Fruit fly (Drosophila melanogaster) whole organism, embryonic: ENCODE measurements around the gene Pink1.

Source experiments
- ATbp ChIP-seq: fragments of 200-800 bp; sonication (Bioruptor generic); optimal IDR thresholded peaks from 2 replicates; lab custom pipeline; 2017; ENCODE audit warnings: missing biosample characterization, mild to moderate bottlenecking, missing genetic modification characterization, missing genetic modification reagents
- Bdp1 ChIP-seq: fragments of 200-800 bp; sonication (Bioruptor generic); optimal IDR thresholded peaks from 3 replicates; lab custom pipeline; 2016; ENCODE audit warnings: missing biosample characterization, missing genetic modification characterization
- CG11085 ChIP-seq: fragments of 200-800 bp; sonication (Bioruptor generic); IDR thresholded peaks from 2 replicates; pipeline ENCODE4 v1.3.6; 2022; ENCODE audit warnings: missing biosample characterization, missing genetic modification characterization
- CG11247 ChIP-seq: fragments of 200-800 bp; sonication (Bioruptor generic); IDR thresholded peaks from 2 replicates; pipeline ENCODE4 v1.3.6; 2022; ENCODE audit warnings: missing biosample characterization, missing genetic modification characterization
- CG11560 ChIP-seq: fragments of 200-800 bp; sonication (Bioruptor generic); IDR thresholded peaks from 3 replicates; pipeline ENCODE4 v1.3.6; 2022; ENCODE audit warnings: missing biosample characterization, missing genetic modification characterization
- CG13775 ChIP-seq: fragments of 200-800 bp; sonication (Bioruptor generic); optimal IDR thresholded peaks from 3 replicates; lab custom pipeline; 2017; ENCODE audit warnings: missing biosample characterization, mild to moderate bottlenecking, missing genetic modification characterization
- CG16813 ChIP-seq: fragments of 200-800 bp; sonication (Bioruptor generic); IDR thresholded peaks from 3 replicates; pipeline ENCODE4 v1.3.6; 2022; ENCODE audit warnings: missing biosample characterization, missing genetic modification characterization; ENCODE audit not compliant: partially characterized antibody
- CG17359 ChIP-seq: fragments of 200-800 bp; sonication (Bioruptor generic); optimal IDR thresholded peaks from 3 replicates; lab custom pipeline; 2018; ENCODE audit warnings: missing biosample characterization, mild to moderate bottlenecking, missing genetic modification characterization, moderate library complexity
- CG17912 ChIP-seq: fragments of 200-800 bp; sonication (Bioruptor generic); optimal IDR thresholded peaks from 2 replicates; lab custom pipeline; 2018; ENCODE audit warnings: missing biosample characterization, mild to moderate bottlenecking, missing genetic modification characterization
- CG2202 ChIP-seq: fragments of 200-800 bp; sonication (Bioruptor generic); optimal IDR thresholded peaks from 2 replicates; lab custom pipeline; 2018; ENCODE audit warnings: missing biosample characterization, mild to moderate bottlenecking, missing genetic modification characterization
- CG2875 ChIP-seq: fragments of 200-800 bp; sonication (Bioruptor generic); optimal IDR thresholded peaks from 2 replicates; lab custom pipeline; 2017; ENCODE audit warnings: missing biosample characterization, mild to moderate bottlenecking, missing genetic modification characterization, missing genetic modification reagents
- CG3163 ChIP-seq: fragments of 200-800 bp; sonication (Bioruptor generic); optimal IDR thresholded peaks from 3 replicates; lab custom pipeline; 2016; ENCODE audit warnings: missing biosample characterization, missing genetic modification characterization
- CG33213 ChIP-seq: fragments of 200-800 bp; sonication (Bioruptor generic); optimal IDR thresholded peaks from 3 replicates; lab custom pipeline; 2016; ENCODE audit warnings: missing biosample characterization, missing genetic modification characterization
- CG3726 ChIP-seq: fragments of 200-800 bp; sonication (Bioruptor generic); IDR thresholded peaks from 3 replicates; pipeline ENCODE4, ENCODE4 v1.3.6; 2022; ENCODE audit warnings: missing biosample characterization, missing genetic modification characterization
- CG3995 ChIP-seq: fragments of 200-800 bp; sonication (Bioruptor generic); optimal IDR thresholded peaks from 3 replicates; lab custom pipeline; 2016; ENCODE audit warnings: missing biosample characterization, missing genetic modification characterization
- CG4424 ChIP-seq: fragments of 200-800 bp; sonication (Bioruptor generic); optimal IDR thresholded peaks from 3 replicates; lab custom pipeline; 2016; ENCODE audit warnings: missing biosample characterization, missing genetic modification characterization
- CG4854 ChIP-seq: fragments of 200-800 bp; sonication (Bioruptor generic); optimal IDR thresholded peaks from 2 replicates; lab custom pipeline; 2016; ENCODE audit warnings: missing biosample characterization, missing genetic modification characterization, inconsistent platforms
- CG6765 ChIP-seq: fragments of 200-800 bp; sonication (Bioruptor generic); optimal IDR thresholded peaks from 3 replicates; lab custom pipeline; 2017; ENCODE audit warnings: missing biosample characterization, mild to moderate bottlenecking, missing genetic modification characterization
- D19A ChIP-seq: fragments of 200-800 bp; optimal IDR thresholded peaks from 3 replicates; lab custom pipeline; 2019; ENCODE audit warnings: missing biosample characterization, mild to moderate bottlenecking, missing genetic modification characterization, moderate library complexity
- D19B ChIP-seq: fragments of 200-800 bp; sonication (Bioruptor generic); optimal IDR thresholded peaks from 2 replicates; lab custom pipeline; 2017; ENCODE audit warnings: missing biosample characterization, mild to moderate bottlenecking, missing genetic modification characterization
- Dad ChIP-seq: fragments of 200-800 bp; sonication (Bioruptor generic); optimal IDR thresholded peaks from 3 replicates; lab custom pipeline; 2016; ENCODE audit warnings: missing biosample characterization, missing genetic modification characterization
- Dfd ChIP-seq, 2 experiments: fragments of >200 bp; optimal IDR thresholded peaks; 2 replicates each; lab custom pipeline; 2017; ENCODE audit warnings: missing biosample characterization in 2 of 2, missing genetic modification characterization in 2 of 2
- H2.0 ChIP-seq: fragments of 200-800 bp; sonication (Bioruptor generic); IDR thresholded peaks from 2 replicates; pipeline ENCODE4 v1.3.6; 2022; ENCODE audit warnings: missing biosample characterization, missing genetic modification characterization
- Kr ChIP-seq: fragments of 200-800 bp; sonication (Bioruptor generic); optimal IDR thresholded peaks from 2 replicates; lab custom pipeline; 2017; ENCODE audit warnings: missing biosample characterization, mild to moderate bottlenecking, missing genetic modification characterization
- MTF-1 ChIP-seq: fragments of 200-800 bp; sonication (Bioruptor generic); optimal IDR thresholded peaks from 2 replicates; lab custom pipeline; 2018; ENCODE audit warnings: missing biosample characterization, mild to moderate bottlenecking, missing genetic modification characterization, borderline replicate concordance
- Side ChIP-seq: fragments of 200-800 bp; sonication (Bioruptor generic); optimal IDR thresholded peaks from 2 replicates; lab custom pipeline; 2016; ENCODE audit warnings: missing biosample characterization, missing genetic modification characterization
- Tbp ChIP-seq: fragments of >200 bp; optimal IDR thresholded peaks from 2 replicates; lab custom pipeline; 2018; ENCODE audit warnings: missing biosample characterization, missing genetic modification characterization
- Vsx1 ChIP-seq: fragments of 200-800 bp; sonication (Bioruptor generic); optimal IDR thresholded peaks from 2 replicates; lab custom pipeline; 2017; ENCODE audit warnings: missing biosample characterization, mild to moderate bottlenecking, missing genetic modification characterization, missing genetic modification reagents
- ara ChIP-seq: fragments of 200-800 bp; sonication (Bioruptor generic); IDR thresholded peaks from 2 replicates; pipeline ENCODE4 v1.3.6; 2022; ENCODE audit warnings: missing biosample characterization, missing genetic modification characterization
- ato ChIP-seq: fragments of 200-800 bp; sonication (Bioruptor generic); IDR thresholded peaks from 2 replicates; pipeline ENCODE4 v1.3.6; 2022; ENCODE audit warnings: missing biosample characterization, missing genetic modification characterization; ENCODE audit not compliant: partially characterized antibody
- bigmax ChIP-seq: fragments of 200-800 bp; sonication (Bioruptor generic); optimal IDR thresholded peaks from 2 replicates; lab custom pipeline; 2018; ENCODE audit warnings: missing biosample characterization, mild to moderate bottlenecking, missing genetic modification characterization
- cato ChIP-seq: fragments of 200-800 bp; sonication (Bioruptor generic); optimal IDR thresholded peaks from 2 replicates; lab custom pipeline; 2016; ENCODE audit warnings: missing biosample characterization, missing genetic modification characterization, borderline replicate concordance
- caup ChIP-seq: fragments of 200-800 bp; sonication (Bioruptor generic); optimal IDR thresholded peaks from 3 replicates; lab custom pipeline; 2017; ENCODE audit warnings: missing biosample characterization, mild to moderate bottlenecking, missing genetic modification characterization, moderate library complexity; ENCODE audit not compliant: severe bottlenecking
- da ChIP-seq: fragments of 200-800 bp; sonication (Bioruptor generic); optimal IDR thresholded peaks from 2 replicates; lab custom pipeline; 2016; ENCODE audit warnings: missing biosample characterization, missing genetic modification characterization
- danr ChIP-seq: fragments of 200-800 bp; sonication (Bioruptor generic); IDR thresholded peaks from 2 replicates; pipeline ENCODE4 v1.3.6; 2022; ENCODE audit warnings: missing biosample characterization, missing genetic modification characterization
- dysf ChIP-seq: fragments of 200-800 bp; sonication (Bioruptor generic); IDR thresholded peaks from 3 replicates; pipeline ENCODE4 v1.3.6; 2022; ENCODE audit warnings: missing biosample characterization, missing genetic modification characterization
- eve ChIP-seq, 2 experiments: fragments of >200 bp; optimal IDR thresholded peaks; 2 replicates each; lab custom pipeline; 2017; ENCODE audit warnings: missing biosample characterization in 2 of 2, missing genetic modification characterization in 2 of 2
- ewg ChIP-seq: fragments of 200-800 bp; sonication (Bioruptor generic); optimal IDR thresholded peaks from 3 replicates; lab custom pipeline; 2017; ENCODE audit warnings: mild to moderate bottlenecking, missing biosample characterization, missing genetic modification reagents, missing genetic modification characterization
- exex ChIP-seq: fragments of 200-800 bp; sonication (Bioruptor generic); optimal IDR thresholded peaks from 4 replicates; lab custom pipeline; 2018; ENCODE audit warnings: missing biosample characterization, mild to moderate bottlenecking, missing genetic modification characterization, moderate library complexity
- fd64A ChIP-seq: fragments of 200-800 bp; sonication (Bioruptor generic); optimal IDR thresholded peaks from 3 replicates; lab custom pipeline; 2018; ENCODE audit warnings: missing biosample characterization, mild to moderate bottlenecking, missing genetic modification characterization
- grn ChIP-seq: fragments of 200-800 bp; sonication (Bioruptor generic); optimal IDR thresholded peaks from 3 replicates; lab custom pipeline; 2017; ENCODE audit warnings: missing biosample characterization, missing genetic modification characterization
- gro ChIP-seq: fragments of 200-800 bp; sonication (Bioruptor generic); optimal IDR thresholded peaks from 2 replicates; lab custom pipeline; 2016; ENCODE audit warnings: missing biosample characterization, missing genetic modification characterization
- ham ChIP-seq: fragments of 200-800 bp; sonication (Bioruptor generic); IDR thresholded peaks from 2 replicates; pipeline ENCODE4 v1.3.6; 2022; ENCODE audit warnings: missing biosample characterization, missing genetic modification characterization
- jing ChIP-seq: fragments of 200-800 bp; sonication (Bioruptor generic); optimal IDR thresholded peaks from 2 replicates; lab custom pipeline; 2018; ENCODE audit warnings: missing biosample characterization, mild to moderate bottlenecking, missing genetic modification characterization
- lilli ChIP-seq: fragments of 200-800 bp; sonication (Bioruptor generic); optimal IDR thresholded peaks from 3 replicates; lab custom pipeline; 2016; ENCODE audit warnings: missing biosample characterization, missing genetic modification characterization
- mam ChIP-seq: fragments of 200-800 bp; sonication (Bioruptor generic); optimal IDR thresholded peaks from 3 replicates; lab custom pipeline; 2016; ENCODE audit warnings: missing biosample characterization, missing genetic modification characterization
- nerfin-1 ChIP-seq: fragments of 200-800 bp; sonication (Bioruptor generic); optimal IDR thresholded peaks from 3 replicates; lab custom pipeline; 2019; ENCODE audit warnings: missing biosample characterization, mild to moderate bottlenecking, missing genetic modification characterization, moderate library complexity
- pfk ChIP-seq: fragments of 200-800 bp; sonication (Bioruptor generic); optimal IDR thresholded peaks from 2 replicates; lab custom pipeline; 2018; ENCODE audit warnings: missing biosample characterization, mild to moderate bottlenecking, missing genetic modification characterization, moderate library complexity
- tx ChIP-seq: fragments of 200-800 bp; sonication (Bioruptor generic); optimal IDR thresholded peaks from 2 replicates; lab custom pipeline; 2016; ENCODE audit warnings: missing biosample characterization, missing genetic modification characterization
- vfl ChIP-seq: fragments of 200-800 bp; sonication (Bioruptor generic); optimal IDR thresholded peaks from 2 replicates; lab custom pipeline; 2016; ENCODE audit warnings: missing biosample characterization, missing genetic modification characterization
- vvl ChIP-seq: fragments of 200-800 bp; sonication (Bioruptor generic); IDR thresholded peaks from 2 replicates; pipeline ENCODE4 v1.3.6; 2022; ENCODE audit warnings: missing biosample characterization, missing genetic modification characterization
- zfh2 ChIP-seq: fragments of 200-800 bp; sonication (Bioruptor generic); optimal IDR thresholded peaks from 2 replicates; lab custom pipeline; 2016; ENCODE audit warnings: missing biosample characterization, missing genetic modification characterization

The Pink1 gene

dm6 chrX:6694979-6695388 is 11.4 kb downstream of the Pink1 start, which contains the start of gene CG14442 (continued):
- TF ChIP-seq danr (GFP tag; lab: Robert Waterston, UW) = no peak
- TF ChIP-seq Dfd (GFP tag; optimal IDR thresholded peaks at IDR 0.05; lab: Kevin White, UChicago) = no peak
- no peak for TF ChIP-seq D19B (GFP tag; lab: Kevin White, UChicago)
- no peak for TF ChIP-seq Dad
- TF ChIP-seq H2.0 (GFP tag; lab: Robert Waterston, UW) = no peak
- TF ChIP-seq da (GFP tag; lab: Kevin White, UChicago) = no peak
- TF ChIP-seq CG6765 (GFP tag; lab: Kevin White, UChicago) = no peak
- TF ChIP-seq mam (GFP tag; lab: Kevin White, UChicago) = peak; percentile 11
- TF ChIP-seq CG11085 (GFP tag; lab: Robert Waterston, UW) = no peak
- TF ChIP-seq CG17912 = no peak
- TF ChIP-seq exex (tag; lab: Kevin White, UChicago) = no peak
- no peak for TF ChIP-seq bigmax (GFP tag; lab: Kevin White, UChicago)
- TF ChIP-seq Vsx1 (GFP tag; lab: Kevin White, UChicago) = no peak
- TF ChIP-seq ATbp (GFP tag; lab: Kevin White, UChicago) = no peak
- no peak for TF ChIP-seq CG3726 (GFP tag; lab: Robert Waterston, UW)
- TF ChIP-seq tx (GFP tag; lab: Kevin White, UChicago) = no peak
- peak; percentile 35 for TF ChIP-seq gro (GFP tag; lab: Kevin White, UChicago)
- no peak for TF ChIP-seq ham (GFP tag; lab: Robert Waterston, UW)
- no peak for TF ChIP-seq ewg (GFP tag; lab: Kevin White, UChicago)
- peak; percentile 45 for TF ChIP-seq CG3995 (GFP tag; lab: Kevin White, UChicago)
- TF ChIP-seq dysf = no peak; the same call in 2 of the 3 replicates
- peak; percentile 25 for TF ChIP-seq zfh2
- peak; percentile 45 for TF ChIP-seq CG13775 (GFP tag; lab: Kevin White, UChicago)
- no peak for TF ChIP-seq CG3163
- no peak for TF ChIP-seq Bdp1 (GFP tag; lab: Kevin White, UChicago)
- no peak for TF ChIP-seq grn
- TF ChIP-seq CG11247 (GFP tag; lab: Robert Waterston, UW) = no peak
- no peak for TF ChIP-seq fd64A
- TF ChIP-seq ato (GFP tag; lab: Robert Waterston, UW) = peak; percentile 91
- peak; percentile 38 for TF ChIP-seq caup (GFP tag; lab: Kevin White, UChicago)
- TF ChIP-seq CG4424 (GFP tag; lab: Kevin White, UChicago) = peak; percentile 30
- TF ChIP-seq Tbp (GFP tag; lab: Kevin White, UChicago) = no peak
- no peak for TF ChIP-seq CG11560 (tag; lab: Robert Waterston, UW)
- TF ChIP-seq pfk = no peak
- no peak for TF ChIP-seq MTF-1 (GFP tag; lab: Kevin White, UChicago)
- no peak for TF ChIP-seq CG33213 (GFP tag; lab: Kevin White, UChicago)
- peak; percentile 93 for TF ChIP-seq CG16813 (GFP tag; lab: Robert Waterston, UW)
- TF ChIP-seq Kr (GFP tag; lab: Kevin White, UChicago) = no peak
- peak; percentile 71 for TF ChIP-seq lilli
- TF ChIP-seq CG17359 (tag; lab: Kevin White, UChicago) = no peak
- TF ChIP-seq ara = no peak
- TF ChIP-seq CG2875 (GFP tag; lab: Kevin White, UChicago) = no peak
- TF ChIP-seq vvl (GFP tag; lab: Robert Waterston, UW) = 0 out of 2 replicates have a peak, but pooled peaks have one; percentile 20
- TF ChIP-seq Side (GFP tag; lab: Kevin White, UChicago) = peak; percentile 22
- no peak for TF ChIP-seq CG4854 (GFP tag; lab: Kevin White, UChicago)
- TF ChIP-seq cato (GFP tag; lab: Kevin White, UChicago) = no peak
- no peak for TF ChIP-seq D19A (tag; lab: Kevin White, UChicago)
- no peak for TF ChIP-seq jing (GFP tag; lab: Kevin White, UChicago)
- TF ChIP-seq eve (GFP tag; optimal IDR thresholded peaks at IDR 0.05; lab: Kevin White, UChicago) = no peak
- TF ChIP-seq CG2202 (tag; lab: Kevin White, UChicago) = no peak
- no peak for TF ChIP-seq nerfin-1
- no peak for TF ChIP-seq vfl
